Worm (Caenorhabditis elegans) whole organism, young adult: Measurements from ENCODE around the gene ptl-1.

Experiments used
- B0035.1 ChIP-seq: sonication (generic microtip); optimal IDR thresholded peaks from 2 replicates; lab custom pipeline; 2016; ENCODE audit warnings: missing genetic modification characterization, mild to moderate bottlenecking, missing compliant biosample characterization, missing genotype, missing genetic modification reagents
- C17E4.6 ChIP-seq: fragments of 200-800 bp; sonication (Bioruptor generic); IDR thresholded peaks from 2 replicates; pipeline ENCODE4 v1.3.6; 2022; ENCODE audit warnings: missing genetic modification reagents, missing genetic modification characterization, missing compliant biosample characterization
- F10E7.11 ChIP-seq: sonication (generic microtip); optimal IDR thresholded peaks from 2 replicates; lab custom pipeline; 2017; ENCODE audit warnings: mild to moderate bottlenecking, missing genetic modification characterization, moderate library complexity, missing compliant biosample characterization
- K11D2.4 ChIP-seq: fragments of 200-800 bp; sonication (Bioruptor generic); IDR thresholded peaks from 2 replicates; pipeline ENCODE4 v1.3.6; 2022; ENCODE audit warnings: missing genetic modification reagents, missing genetic modification characterization, missing compliant biosample characterization
- ama-1 ChIP-seq, 3 experiments: fragments of 150-350 bp in 1 of 3; sonication (generic microtip) in 2 of 3; optimal IDR thresholded peaks; 2 replicates each; lab custom pipeline; 2014 to 2018; ENCODE audit warnings: missing biosample characterization in 2 of 3, missing genetic modification characterization in 2 of 3, missing genetic modification reagents in 2 of 3
- ets-4 ChIP-seq: fragments of 200-800 bp; sonication (Bioruptor generic); optimal IDR thresholded peaks from 2 replicates; lab custom pipeline; 2018; ENCODE audit warnings: mild to moderate bottlenecking, missing genetic modification characterization, missing compliant biosample characterization
- let-607 ChIP-seq, 2 experiments: fragments of 200-800 bp in 1 of 2; sonication (Bioruptor generic) in 1 of 2; sonication (generic microtip) in 1 of 2; optimal IDR thresholded peaks; 2 replicates each; lab custom pipeline; 2016 to 2018; ENCODE audit warnings: mild to moderate bottlenecking in 2 of 2, missing compliant biosample characterization in 2 of 2, missing genetic modification characterization in 2 of 2, moderate library complexity in 2 of 2, missing genotype in 1 of 2
- nhr-90 ChIP-seq: sonication (generic microtip); optimal IDR thresholded peaks from 2 replicates; lab custom pipeline; 2016; ENCODE audit warnings: missing genotype, mild to moderate bottlenecking, missing genetic modification characterization, missing compliant biosample characterization
- pha-4 ChIP-seq: fragments of 150-350 bp; sonication (generic microtip); optimal IDR thresholded peaks from 2 replicates; lab custom pipeline; 2014; ENCODE audit warnings: missing biosample characterization, missing genetic modification reagents, missing genetic modification characterization
- snpc-1.3 ChIP-seq: sonication (generic microtip); optimal IDR thresholded peaks from 2 replicates; lab custom pipeline; 2017; ENCODE audit warnings: missing genetic modification characterization, mild to moderate bottlenecking, missing compliant biosample characterization, antibody characterized with exemption, moderate library complexity, missing genotype, missing genetic modification reagents; ENCODE audit not compliant: insufficient read depth
- snpc-3.4 ChIP-seq: sonication (generic microtip); optimal IDR thresholded peaks from 2 replicates; lab custom pipeline; 2017; ENCODE audit warnings: missing genetic modification characterization, mild to moderate bottlenecking, missing compliant biosample characterization, antibody characterized with exemption, moderate library complexity, missing genotype, missing genetic modification reagents
- ztf-26 ChIP-seq: sonication (generic microtip); optimal IDR thresholded peaks from 2 replicates; lab custom pipeline; 2017; ENCODE audit warnings: missing genetic modification characterization, missing compliant biosample characterization
- ztf-3 ChIP-seq: fragments of 200-800 bp; sonication (Bioruptor generic); optimal IDR thresholded peaks from 2 replicates; lab custom pipeline; 2018; ENCODE audit warnings: mild to moderate bottlenecking, missing genetic modification characterization, missing compliant biosample characterization

ce11 chrIII:797507-797906 is 32.5 kb downstream of the ptl-1 start:
- TF ChIP-seq ets-4 (GFP tag; lab: Kevin White, UChicago) (no peak), ztf-3 (GFP tag; lab: Kevin White, UChicago) (no peak), K11D2.4 (GFP tag; lab: Robert Waterston, UW) (no peak), ama-1 (optimal IDR thresholded peaks at IDR 0.05; lab: Kevin White, UChicago) (no peak), ama-1 (GFP tag; optimal IDR thresholded peaks at IDR 0.05; lab: Kevin White, UChicago) (no peak), snpc-3.4 (tag; lab: Kevin White, UChicago) (no peak), snpc-1.3 (tag; lab: Kevin White, UChicago) (no peak), ztf-26 (tag; lab: Kevin White, UChicago) (no peak), pha-4 (tag; lab: Kevin White, UChicago) (no peak), C17E4.6 (no peak), let-607 (tag; optimal IDR thresholded peaks at IDR 0.05; lab: Kevin White, UChicago) (no peak), nhr-90 (tag; lab: Kevin White, UChicago) (no peak), F10E7.11 (tag; lab: Kevin White, UChicago) (no peak), B0035.1 (tag; lab: Kevin White, UChicago) (no peak)
